Fruit fly (Drosophila melanogaster) whole organism, embryonic: Measurements from ENCODE around the gene CG43179.

Experiments
- ATbp ChIP-seq: fragments of 200-800 bp; sonication (Bioruptor generic); optimal IDR thresholded peaks from 2 replicates; lab custom pipeline; 2017; ENCODE audit warnings: missing biosample characterization, mild to moderate bottlenecking, missing genetic modification characterization, missing genetic modification reagents
- BEAF-32 ChIP-seq: fragments of 200-800 bp; sonication (Bioruptor generic); optimal IDR thresholded peaks from 3 replicates; lab custom pipeline; 2017; ENCODE audit warnings: missing biosample characterization, missing genetic modification characterization, mild to moderate bottlenecking, moderate library complexity, missing genetic modification reagents
- Bdp1 ChIP-seq: fragments of 200-800 bp; sonication (Bioruptor generic); optimal IDR thresholded peaks from 3 replicates; lab custom pipeline; 2016; ENCODE audit warnings: missing biosample characterization, missing genetic modification characterization
- CG10147 ChIP-seq: fragments of 200-800 bp; sonication (Bioruptor generic); optimal IDR thresholded peaks from 2 replicates; lab custom pipeline; 2019; ENCODE audit warnings: missing biosample characterization, mild to moderate bottlenecking, missing genetic modification characterization, moderate library complexity
- CG10565 ChIP-seq: fragments of 200-800 bp; sonication (Bioruptor generic); optimal IDR thresholded peaks from 3 replicates; lab custom pipeline; 2016; ENCODE audit warnings: missing biosample characterization, mild to moderate bottlenecking, missing genetic modification characterization
- CG10654 ChIP-seq: fragments of 200-800 bp; sonication (Bioruptor generic); optimal IDR thresholded peaks from 2 replicates; lab custom pipeline; 2016; ENCODE audit warnings: missing biosample characterization, missing genetic modification characterization
- CG11560 ChIP-seq: fragments of 200-800 bp; sonication (Bioruptor generic); IDR thresholded peaks from 3 replicates; pipeline ENCODE4 v1.3.6; 2022; ENCODE audit warnings: missing biosample characterization, missing genetic modification characterization
- CG12299 ChIP-seq: fragments of 200-800 bp; sonication (Bioruptor generic); optimal IDR thresholded peaks from 2 replicates; lab custom pipeline; 2018; ENCODE audit warnings: missing biosample characterization, mild to moderate bottlenecking, missing genetic modification characterization
- CG12744 ChIP-seq: fragments of 200-800 bp; sonication (Bioruptor generic); optimal IDR thresholded peaks from 2 replicates; lab custom pipeline; 2016; ENCODE audit warnings: missing biosample characterization, missing genetic modification characterization
- CG12942 ChIP-seq: fragments of 200-800 bp; sonication (Bioruptor generic); optimal IDR thresholded peaks from 3 replicates; lab custom pipeline; 2016; ENCODE audit warnings: missing biosample characterization, missing genetic modification characterization
- CG14441 ChIP-seq: fragments of 200-800 bp; sonication (Bioruptor generic); IDR thresholded peaks from 2 replicates; pipeline ENCODE4 v1.3.6; 2022; ENCODE audit warnings: missing biosample characterization, missing genetic modification characterization
- CG14860 ChIP-seq: fragments of 200-800 bp; sonication (Bioruptor generic); IDR thresholded peaks from 3 replicates; pipeline ENCODE4 v1.3.6; 2022; ENCODE audit warnings: missing biosample characterization, missing genetic modification characterization; ENCODE audit not compliant: partially characterized antibody
- CG18619 ChIP-seq: fragments of 200-800 bp; sonication (Bioruptor generic); optimal IDR thresholded peaks from 3 replicates; lab custom pipeline; 2017; ENCODE audit warnings: missing biosample characterization, mild to moderate bottlenecking, missing genetic modification characterization
- CG30020 ChIP-seq: fragments of 200-800 bp; optimal IDR thresholded peaks from 2 replicates; lab custom pipeline; 2019; ENCODE audit warnings: missing biosample characterization, mild to moderate bottlenecking, missing genetic modification characterization, moderate library complexity
- CG3281 ChIP-seq: fragments of 200-800 bp; sonication (Bioruptor generic); optimal IDR thresholded peaks from 3 replicates; lab custom pipeline; 2017; ENCODE audit warnings: missing biosample characterization, mild to moderate bottlenecking, missing genetic modification characterization
- CG34224 ChIP-seq: fragments of 200-800 bp; sonication (Bioruptor generic); IDR thresholded peaks from 3 replicates; pipeline ENCODE4 v1.3.6; 2022; ENCODE audit warnings: missing biosample characterization, missing genetic modification characterization; ENCODE audit not compliant: partially characterized antibody
- CG5180 ChIP-seq: fragments of 200-800 bp; sonication (Bioruptor generic); optimal IDR thresholded peaks from 3 replicates; lab custom pipeline; 2017; ENCODE audit warnings: missing biosample characterization, missing genetic modification characterization, mild to moderate bottlenecking, moderate library complexity, missing genetic modification reagents
- CG7357 ChIP-seq: fragments of 200-800 bp; sonication (Bioruptor generic); IDR thresholded peaks from 3 replicates; pipeline ENCODE4 v1.3.6; 2022; ENCODE audit warnings: missing biosample characterization, missing genetic modification characterization
- CG7556 ChIP-seq: fragments of 200-800 bp; sonication (Bioruptor generic); optimal IDR thresholded peaks from 2 replicates; lab custom pipeline; 2017; ENCODE audit warnings: missing biosample characterization, mild to moderate bottlenecking, missing genetic modification characterization
- CG8388 ChIP-seq: fragments of 200-800 bp; sonication (Bioruptor generic); optimal IDR thresholded peaks from 2 replicates; lab custom pipeline; 2019; ENCODE audit warnings: missing biosample characterization, mild to moderate bottlenecking, missing genetic modification characterization, moderate library complexity
- CG9727 ChIP-seq: fragments of 200-800 bp; sonication (Bioruptor generic); optimal IDR thresholded peaks from 3 replicates; lab custom pipeline; 2017; ENCODE audit warnings: missing biosample characterization, mild to moderate bottlenecking, missing genetic modification characterization
- CHES-1-like ChIP-seq: fragments of 200-800 bp; sonication (Bioruptor generic); optimal IDR thresholded peaks from 2 replicates; lab custom pipeline; 2016; ENCODE audit warnings: missing biosample characterization, missing genetic modification characterization
- CkIIα-i1 ChIP-seq: fragments of 200-800 bp; sonication (Bioruptor generic); IDR thresholded peaks from 2 replicates; pipeline ENCODE4 v1.3.6; 2022; ENCODE audit warnings: missing biosample characterization, missing genetic modification characterization
- CoRest ChIP-seq: fragments of 200-800 bp; sonication (Bioruptor generic); optimal IDR thresholded peaks from 3 replicates; lab custom pipeline; 2018; ENCODE audit warnings: missing biosample characterization, mild to moderate bottlenecking, missing genetic modification characterization, moderate library complexity
- Drgx ChIP-seq: fragments of 200-800 bp; sonication (Bioruptor generic); IDR thresholded peaks from 2 replicates; pipeline ENCODE4 v1.3.6; 2022; ENCODE audit warnings: missing biosample characterization, missing genetic modification characterization
- Fer1 ChIP-seq: fragments of 200-800 bp; sonication (Bioruptor generic); optimal IDR thresholded peaks from 2 replicates; lab custom pipeline; 2017; ENCODE audit warnings: missing biosample characterization, mild to moderate bottlenecking, missing genetic modification characterization
- Fer3 ChIP-seq: fragments of 200-800 bp; sonication (Bioruptor generic); optimal IDR thresholded peaks from 2 replicates; lab custom pipeline; 2018; ENCODE audit warnings: missing biosample characterization, mild to moderate bottlenecking, missing genetic modification characterization, moderate library complexity
- Gsc ChIP-seq: fragments of 200-800 bp; sonication (Bioruptor generic); IDR thresholded peaks from 2 replicates; pipeline ENCODE4 v1.3.6; 2022; ENCODE audit warnings: missing biosample characterization, missing genetic modification characterization
- HmgZ ChIP-seq: fragments of 200-800 bp; sonication (Bioruptor generic); optimal IDR thresholded peaks from 2 replicates; lab custom pipeline; 2018; ENCODE audit warnings: missing biosample characterization, mild to moderate bottlenecking, missing genetic modification characterization
- Pdp1 ChIP-seq, 2 experiments: fragments of 200-800 bp; sonication (Bioruptor generic); optimal IDR thresholded peaks; 3 replicates each; lab custom pipeline; 2016; ENCODE audit warnings: missing biosample characterization in 2 of 2, missing genetic modification characterization in 2 of 2, mild to moderate bottlenecking in 1 of 2, moderate library complexity in 1 of 2
- Sox100B ChIP-seq: fragments of 200-800 bp; sonication (Bioruptor generic); optimal IDR thresholded peaks from 3 replicates; lab custom pipeline; 2018; ENCODE audit warnings: missing biosample characterization, mild to moderate bottlenecking, missing genetic modification characterization
- Spps ChIP-seq: fragments of 200-800 bp; sonication (Bioruptor generic); optimal IDR thresholded peaks from 2 replicates; lab custom pipeline; 2018; ENCODE audit warnings: missing biosample characterization, mild to moderate bottlenecking, missing genetic modification characterization
- Vsx1 ChIP-seq: fragments of 200-800 bp; sonication (Bioruptor generic); optimal IDR thresholded peaks from 2 replicates; lab custom pipeline; 2017; ENCODE audit warnings: missing biosample characterization, mild to moderate bottlenecking, missing genetic modification characterization, missing genetic modification reagents
- chif ChIP-seq, 2 experiments: fragments of 200-800 bp; sonication (Bioruptor generic); optimal IDR thresholded peaks; 3 replicates each; lab custom pipeline; 2016; ENCODE audit warnings: missing biosample characterization in 2 of 2, missing genetic modification characterization in 2 of 2
- emc ChIP-seq: fragments of 200-800 bp; sonication (Bioruptor generic); optimal IDR thresholded peaks from 2 replicates; lab custom pipeline; 2016; ENCODE audit warnings: missing biosample characterization, missing genetic modification characterization
- grau ChIP-seq: fragments of 200-800 bp; optimal IDR thresholded peaks from 3 replicates; lab custom pipeline; 2019; ENCODE audit warnings: missing biosample characterization, mild to moderate bottlenecking, missing genetic modification characterization, moderate library complexity
- hth ChIP-seq: fragments of >200 bp; optimal IDR thresholded peaks from 2 replicates; lab custom pipeline; 2017; ENCODE audit warnings: inconsistent platforms
- kay ChIP-seq: fragments of 200-800 bp; sonication (Bioruptor generic); optimal IDR thresholded peaks from 2 replicates; lab custom pipeline; 2016; ENCODE audit warnings: missing biosample characterization, missing genetic modification characterization
- ken ChIP-seq: fragments of 200-800 bp; sonication (Bioruptor generic); IDR thresholded peaks from 3 replicates; pipeline ENCODE4 v1.3.6; 2022; ENCODE audit warnings: missing biosample characterization, missing genetic modification characterization
- odd ChIP-seq: fragments of 200-800 bp; sonication (Bioruptor generic); optimal IDR thresholded peaks from 2 replicates; lab custom pipeline; 2017; ENCODE audit warnings: missing biosample characterization, mild to moderate bottlenecking, missing genetic modification characterization
- org-1 ChIP-seq: fragments of 200-800 bp; sonication (Bioruptor generic); optimal IDR thresholded peaks from 2 replicates; lab custom pipeline; 2017; ENCODE audit warnings: missing biosample characterization, missing genetic modification characterization
- ro ChIP-seq: fragments of 200-800 bp; sonication (Bioruptor generic); IDR thresholded peaks from 2 replicates; pipeline ENCODE4 v1.3.6; 2022; ENCODE audit warnings: missing biosample characterization, missing genetic modification characterization
- schlank ChIP-seq: fragments of 200-800 bp; sonication (Bioruptor generic); optimal IDR thresholded peaks from 2 replicates; lab custom pipeline; 2018; ENCODE audit warnings: missing biosample characterization, mild to moderate bottlenecking, missing genetic modification characterization
- scrt ChIP-seq: fragments of 200-800 bp; sonication (Bioruptor generic); optimal IDR thresholded peaks from 2 replicates; lab custom pipeline; 2018; ENCODE audit warnings: missing biosample characterization, mild to moderate bottlenecking, missing genetic modification characterization, moderate library complexity
- sna ChIP-seq: fragments of 200-800 bp; sonication (Bioruptor generic); IDR thresholded peaks from 2 replicates; pipeline ENCODE4 v1.3.6; 2022; ENCODE audit warnings: missing biosample characterization, missing genetic modification characterization; ENCODE audit not compliant: partially characterized antibody
- so ChIP-seq: fragments of 200-800 bp; sonication (Bioruptor generic); IDR thresholded peaks from 3 replicates; pipeline ENCODE4 v1.3.6; 2022; ENCODE audit warnings: missing biosample characterization, missing genetic modification characterization
- twi ChIP-seq: fragments of 200-800 bp; optimal IDR thresholded peaks from 2 replicates; lab custom pipeline; 2019; ENCODE audit warnings: missing biosample characterization, mild to moderate bottlenecking, missing genetic modification characterization, moderate library complexity

CG43179 gene

dm6 chr3R:14288669-14289383, 32.9 kb downstream of the CG43179 start, which contains the start of gene red (continued):
- peak; percentile 65; the same call in 2 of the 3 replicates for TF ChIP-seq ken (GFP tag; lab: Robert Waterston, UW)
- TF ChIP-seq CG18619 (GFP tag; lab: Kevin White, UChicago) = peak; percentile 78
- TF ChIP-seq ATbp = peak; percentile 63
- no peak for TF ChIP-seq CG14860 (GFP tag; lab: Robert Waterston, UW)
- peak; percentile 43 to 45 for TF ChIP-seq chif (GFP tag; optimal IDR thresholded peaks at IDR 0.05; lab: Kevin White, UChicago)
- TF ChIP-seq Spps (tag; lab: Kevin White, UChicago) = no peak
- TF ChIP-seq emc (GFP tag; lab: Kevin White, UChicago) = peak; percentile 30
- TF ChIP-seq CG9727 = peak; percentile 70
- no peak for TF ChIP-seq CG30020 (tag; lab: Kevin White, UChicago)
- TF ChIP-seq HmgZ (tag; lab: Kevin White, UChicago) = peak; percentile 79
- no peak for TF ChIP-seq CkIIα-i1 (GFP tag; lab: Robert Waterston, UW)
- no peak for TF ChIP-seq so (GFP tag; lab: Robert Waterston, UW)
- peak; percentile 43; the same call in 1 of the 3 replicates for TF ChIP-seq CG11560 (tag; lab: Robert Waterston, UW)
- no peak for TF ChIP-seq Gsc (GFP tag; lab: Robert Waterston, UW)
- TF ChIP-seq Bdp1 (GFP tag; lab: Kevin White, UChicago) = peak; percentile 47
- peak; percentile 59 for TF ChIP-seq Drgx (GFP tag; lab: Robert Waterston, UW)
- TF ChIP-seq CG12942 = peak; percentile 48
- TF ChIP-seq kay = no peak
- peak; percentile 32 for TF ChIP-seq Vsx1 (GFP tag; lab: Kevin White, UChicago)
- TF ChIP-seq CG10147 = peak; percentile 52
- peak; percentile 1 for TF ChIP-seq CG12744 (GFP tag; lab: Kevin White, UChicago)
- TF ChIP-seq odd (GFP tag; lab: Kevin White, UChicago) = peak; percentile 79
- TF ChIP-seq CG3281 (GFP tag; lab: Kevin White, UChicago) = peak; percentile 88
- TF ChIP-seq CG12299 = peak; percentile 47
- peak; percentile 79 for TF ChIP-seq CG7556 (GFP tag; lab: Kevin White, UChicago)
- TF ChIP-seq CG8388 = peak; percentile 54
- TF ChIP-seq scrt (GFP tag; lab: Kevin White, UChicago) = peak; percentile 68
- TF ChIP-seq CG10654 (GFP tag; lab: Kevin White, UChicago) = peak; percentile 14
- no peak for TF ChIP-seq twi

- TF ChIP-seq CG34224 (GFP tag; lab: Robert Waterston, UW) (no peak), org-1 (GFP tag; lab: Kevin White, UChicago) (peak; percentile 14), CG30020 (tag; lab: Kevin White, UChicago) (no peak), CoRest (tag; lab: Kevin White, UChicago) (peak; percentile 30), Pdp1 (GFP tag; optimal IDR thresholded peaks at IDR 0.05; lab: Kevin White, UChicago) (peak in 1 of 2 experiments; percentile 43), odd (GFP tag; lab: Kevin White, UChicago) (peak; percentile 4), Sox100B (peak; percentile 24), ro (GFP tag; lab: Robert Waterston, UW) (no peak), CG5180 (GFP tag; lab: Kevin White, UChicago) (peak; percentile 5), BEAF-32 (no peak), CG10565 (no peak), grau (tag; lab: Kevin White, UChicago) (peak; percentile 82), Fer1 (peak; percentile 61), Fer3 (tag; lab: Kevin White, UChicago) (peak; percentile 28), sna (GFP tag; lab: Robert Waterston, UW) (no peak), CHES-1-like (GFP tag; lab: Kevin White, UChicago) (no peak), schlank (tag; lab: Kevin White, UChicago) (no peak), CG14441 (0 out of 2 replicates have a peak, but pooled peaks have one; percentile 19), hth (lab: Kevin White, UChicago) (no peak), CG7357 (no peak)
These were observed 34.3 kb downstream of the CG43179 start for dm6 chr3R:14289958-14290835.
